Fruit fly (Drosophila melanogaster): ENCODE results near the gene CG14247.

CG14247 gene

dm6 chr3R:26714109-26714576, 23.3 kb upstream of the CG14247 start, which contains the start of gene amon (continued):
- TF ChIP-seq Ssrp (tag; optimal IDR thresholded peaks at IDR 0.05) (peak; percentile 92), en (GFP tag; optimal IDR thresholded peaks at IDR 0.05) (peak; percentile 97), CG11695 (GFP tag; IDR thresholded peaks at IDR 0.05) (peak; percentile 98), dati (GFP tag; IDR thresholded peaks at IDR 0.05) (peak; percentile 95), CG7372 (GFP tag; IDR thresholded peaks at IDR 0.05) (peak; percentile 98), CG8924 (tag; optimal IDR thresholded peaks at IDR 0.05) (peak; percentile 97), kay (GFP tag; optimal IDR thresholded peaks at IDR 0.05) (peak; percentile 98), NfI (GFP tag; optimal IDR thresholded peaks at IDR 0.05) (peak; percentile 99), tll (GFP tag; optimal IDR thresholded peaks at IDR 0.05) (no peak), crol (GFP tag; IDR thresholded peaks at IDR 0.05) (peak; percentile 80), CG10565 (GFP tag; optimal IDR thresholded peaks at IDR 0.05) (peak; percentile 86), CG10462 (GFP tag; optimal IDR thresholded peaks at IDR 0.05) (peak; percentile 95), CG17359 (tag; optimal IDR thresholded peaks at IDR 0.05) (peak; percentile 99), CG2889 (GFP tag; IDR thresholded peaks at IDR 0.05) (peak; percentile 98), Taf1 (GFP tag; IDR thresholded peaks at IDR 0.05) (peak; percentile 98), CG10979 (tag; optimal IDR thresholded peaks at IDR 0.05) (peak; percentile 89), Lpt (GFP tag; optimal IDR thresholded peaks at IDR 0.05) (no peak), CG1603 (tag; optimal IDR thresholded peaks at IDR 0.05) (peak; percentile 98), CG14667 (GFP tag; IDR thresholded peaks at IDR 0.05) (peak; percentile 98), cwo (GFP tag; optimal IDR thresholded peaks at IDR 0.05) (peak; percentile 98), CG13775 (GFP tag; optimal IDR thresholded peaks at IDR 0.05) (peak; percentile 95), CG10267 (tag; optimal IDR thresholded peaks at IDR 0.05) (peak; percentile 87), CG42726 (GFP tag; IDR thresholded peaks at IDR 0.05; ENCODE audit: partially characterized antibody) (no peak), Ada2b (GFP tag; IDR thresholded peaks at IDR 0.05) (peak; percentile 99), fu2 (GFP tag; optimal IDR thresholded peaks at IDR 0.05) (peak; percentile 99), lola (GFP tag; optimal IDR thresholded peaks at IDR 0.05) (no peak), Nf-YA (GFP tag; IDR thresholded peaks at IDR 0.05) (peak; percentile 98), CG10321 (GFP tag; IDR thresholded peaks at IDR 0.05) (peak; percentile 84), pzg (GFP tag; optimal IDR thresholded peaks at IDR 0.05) (peak; percentile 65), scrt (GFP tag; optimal IDR thresholded peaks at IDR 0.05) (peak; percentile 98), kni (GFP tag; optimal IDR thresholded peaks at IDR 0.05) (peak; percentile 78), chif (GFP tag; optimal IDR thresholded peaks at IDR 0.05) (peak; percentile 97 to 98), CG3838 (GFP tag; optimal IDR thresholded peaks at IDR 0.05) (peak; percentile 93), trh (GFP tag; optimal IDR thresholded peaks at IDR 0.05) (peak; percentile 92), tin (GFP tag; optimal IDR thresholded peaks at IDR 0.05) (peak; percentile 99), Doc3 (GFP tag; IDR thresholded peaks at IDR 0.05; ENCODE audit: partially characterized antibody) (no peak), Lhr (GFP tag; optimal IDR thresholded peaks at IDR 0.05) (peak; percentile 73), Gsc (GFP tag; IDR thresholded peaks at IDR 0.05) (peak; percentile 94), CG13894 (tag; optimal IDR thresholded peaks at IDR 0.05) (peak; percentile 99), org-1 (GFP tag; optimal IDR thresholded peaks at IDR 0.05) (peak; percentile 100), Rfx (GFP tag; IDR thresholded peaks at IDR 0.05) (peak; percentile 100), CG2129 (GFP tag; IDR thresholded peaks at IDR 0.05; ENCODE audit: partially characterized antibody) (no peak), Spps (tag; optimal IDR thresholded peaks at IDR 0.05) (peak; percentile 65), sob (GFP tag; IDR thresholded peaks at IDR 0.05) (peak; percentile 99), CG13424 (tag; optimal IDR thresholded peaks at IDR 0.05) (peak; percentile 98), CkIIα-i1 (GFP tag; IDR thresholded peaks at IDR 0.05) (peak; percentile 97), pnt (GFP tag; optimal IDR thresholded peaks at IDR 0.05) (peak; percentile 99), Med (GFP tag) (peak; percentile 100), CG34422 (GFP tag; IDR thresholded peaks at IDR 0.05) (peak; percentile 99), nerfin-1 (tag; optimal IDR thresholded peaks at IDR 0.05) (peak; percentile 92)

Measured in whole organism, embryonic.